Fruit fly (Drosophila melanogaster): ENCODE measurements around the gene Cog1.

The Cog1 gene

dm6 chr3R:12194911-12195310 is 24.6 kb downstream of the Cog1 start, which contains the start of the genes eIF3d2 and CG43450:
Gene eIF3d2, minus strand, starts transcription at chr3R:12195011.
Gene CG43450, plus strand, starts transcription at chr3R:12195294.
- TF ChIP-seq EcR (GFP tag; optimal IDR thresholded peaks at IDR 0.05) (no peak), pan (optimal IDR thresholded peaks at IDR 0.05) (no peak), CG8478 (optimal IDR thresholded peaks at IDR 0.05) (no peak), Dll (optimal IDR thresholded peaks at IDR 0.05) (no peak), usp (GFP tag; optimal IDR thresholded peaks at IDR 0.05) (no peak), psq (optimal IDR thresholded peaks at IDR 0.05) (no peak)

dm6 chr3R:12185615-12186014 is 33.9 kb downstream of the Cog1 start:
- TF ChIP-seq Dll (optimal IDR thresholded peaks at IDR 0.05) (no peak), CG8478 (optimal IDR thresholded peaks at IDR 0.05) (no peak), pan (optimal IDR thresholded peaks at IDR 0.05) (no peak), EcR (GFP tag; optimal IDR thresholded peaks at IDR 0.05) (no peak), usp (GFP tag; optimal IDR thresholded peaks at IDR 0.05) (no peak), psq (optimal IDR thresholded peaks at IDR 0.05) (no peak)

DNA sequence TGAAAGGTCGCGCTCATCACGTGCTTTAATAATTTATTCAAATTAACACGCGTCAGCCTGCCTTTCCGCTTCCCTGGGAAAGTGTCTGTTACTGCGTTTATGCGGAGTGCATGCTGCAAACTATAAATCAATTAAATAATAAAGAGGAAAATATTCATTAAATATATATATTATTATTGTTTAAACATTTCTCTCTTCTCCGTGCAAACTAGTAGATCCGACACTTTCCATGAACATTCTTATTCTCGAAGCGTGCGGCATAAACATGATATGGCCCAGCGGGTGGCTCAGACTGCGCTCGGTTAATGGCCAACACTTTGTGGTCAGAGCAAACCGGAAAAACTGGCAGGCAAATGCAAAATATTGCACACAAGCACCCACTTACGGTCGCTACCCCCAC is 51.1 kb downstream of the Cog1 start:
- no peak for TF ChIP-seq psq (optimal IDR thresholded peaks at IDR 0.05)
- no peak for TF ChIP-seq Dll (optimal IDR thresholded peaks at IDR 0.05)
- TF ChIP-seq CG8478 (optimal IDR thresholded peaks at IDR 0.05): no peak
- no peak for TF ChIP-seq usp (GFP tag; optimal IDR thresholded peaks at IDR 0.05)
- TF ChIP-seq pan (optimal IDR thresholded peaks at IDR 0.05): no peak
- no peak for TF ChIP-seq EcR (GFP tag; optimal IDR thresholded peaks at IDR 0.05)

DNA sequence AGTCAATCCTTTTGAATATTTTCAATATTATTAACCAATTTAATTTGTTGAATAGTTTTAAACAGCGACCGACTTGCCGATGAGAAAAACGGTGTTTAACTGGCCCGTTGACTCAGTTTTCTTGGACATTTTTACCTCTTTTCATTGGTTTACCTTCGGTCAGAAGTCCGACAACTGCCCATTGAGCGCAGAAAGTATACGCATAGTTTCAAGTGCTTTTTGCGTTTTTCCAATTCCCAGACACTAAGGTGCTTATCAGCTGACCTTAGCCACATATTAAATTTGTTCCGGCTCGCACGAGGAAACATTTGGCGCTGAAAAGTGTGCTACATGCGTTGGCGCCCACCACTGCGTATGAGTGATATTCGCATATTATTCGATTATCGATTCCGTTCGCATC is 53.4 kb downstream of the Cog1 start, which contains the start of gene Cpn:
Gene Cpn (minus strand): TSS at position 101 of the 400 bp plus-strand sequence.
- TF ChIP-seq Dll (optimal IDR thresholded peaks at IDR 0.05): no peak
- TF ChIP-seq EcR (GFP tag; optimal IDR thresholded peaks at IDR 0.05): no peak
- TF ChIP-seq usp (GFP tag; optimal IDR thresholded peaks at IDR 0.05): no peak
- no peak for TF ChIP-seq CG8478 (optimal IDR thresholded peaks at IDR 0.05)
- no peak for TF ChIP-seq pan (optimal IDR thresholded peaks at IDR 0.05)
- TF ChIP-seq psq (optimal IDR thresholded peaks at IDR 0.05): no peak
